Worm (Caenorhabditis elegans): ENCODE data around the gene irld-20.

Gene irld-20

ce11 chrIII:12750831-12751230, at the start of gene irld-20, which contains the start of gene irld-60:
TSS of gene irld-20 (plus strand) at chrIII:12751109.
TSS of gene irld-60 (minus strand) at chrIII:12750931.
- TF ChIP-seq tbx-7 (tag; optimal IDR thresholded peaks at IDR 0.05) = no peak
- TF ChIP-seq F13H6.1 (tag; optimal IDR thresholded peaks at IDR 0.05) = no peak

ce11 chrIII:12702375-12702774, 48.5 kb upstream of the irld-20 start:
- TF ChIP-seq ttx-3 (tag; optimal IDR thresholded peaks at IDR 0.05) (no peak), nfya-1 (tag; optimal IDR thresholded peaks at IDR 0.05) (peak; percentile 85)

- TF ChIP-seq nfya-1 (tag; optimal IDR thresholded peaks at IDR 0.05) (peak; percentile 91), ets-4 (tag; optimal IDR thresholded peaks at IDR 0.05) (no peak), lim-6 (tag; optimal IDR thresholded peaks at IDR 0.05) (no peak), pax-1 (tag; optimal IDR thresholded peaks at IDR 0.05) (no peak), ceh-45 (GFP tag; IDR thresholded peaks at IDR 0.05) (no peak), sdc-2 (tag; optimal IDR thresholded peaks at IDR 0.05) (no peak), mec-3 (tag; optimal IDR thresholded peaks at IDR 0.05; ENCODE audit: borderline replicate concordance) (no peak)
These were observed 47.7 kb upstream of the irld-20 start for ce11 chrIII:12703237-12703636.

- TF ChIP-seq fkh-6 (tag; optimal IDR thresholded peaks at IDR 0.05) (no peak), T23F11.4 (GFP tag; optimal IDR thresholded peaks at IDR 0.05) (no peak), nhr-11 (tag; optimal IDR thresholded peaks at IDR 0.05) (no peak), ref-2 (tag; optimal IDR thresholded peaks at IDR 0.05) (peak; percentile 31), ceh-22 (tag; optimal IDR thresholded peaks at IDR 0.05) (no peak), ceh-31 (tag; optimal IDR thresholded peaks at IDR 0.05) (peak; percentile 33), hlh-6 (tag; optimal IDR thresholded peaks at IDR 0.05) (no peak), fkh-10 (GFP tag; optimal IDR thresholded peaks at IDR 0.05) (no peak), ceh-18 (tag; optimal IDR thresholded peaks at IDR 0.05) (no peak), lim-6 (tag; optimal IDR thresholded peaks at IDR 0.05) (no peak), ahr-1 (tag; optimal IDR thresholded peaks at IDR 0.05) (no peak), ceh-48 (tag; optimal IDR thresholded peaks at IDR 0.05) (peak; percentile 17), nhr-232 (tag; optimal IDR thresholded peaks at IDR 0.05) (no peak), ceh-34 (tag; optimal IDR thresholded peaks at IDR 0.05) (no peak), che-1 (tag; optimal IDR thresholded peaks at IDR 0.05) (no peak), elt-2 (tag; optimal IDR thresholded peaks at IDR 0.05) (no peak), C38D4.7 (GFP tag; optimal IDR thresholded peaks at IDR 0.05) (no peak), dmd-4 (tag; optimal IDR thresholded peaks at IDR 0.05; ENCODE audit: borderline replicate concordance) (no peak), unc-42 (tag; optimal IDR thresholded peaks at IDR 0.05) (peak; percentile 72), hlh-15 (tag; optimal IDR thresholded peaks at IDR 0.05) (no peak), dve-1 (tag; optimal IDR thresholded peaks at IDR 0.05) (no peak), pha-4 (tag; optimal IDR thresholded peaks at IDR 0.05) (no peak), ceh-6 (GFP tag; optimal IDR thresholded peaks at IDR 0.05) (no peak), ceh-9 (tag; optimal IDR thresholded peaks at IDR 0.05) (no peak), pag-3 (tag; optimal IDR thresholded peaks at IDR 0.05; ENCODE audit: borderline replicate concordance) (no peak), ceh-2 (tag; optimal IDR thresholded peaks at IDR 0.05) (no peak), fax-1 (tag; optimal IDR thresholded peaks at IDR 0.05) (no peak), nfya-1 (tag; optimal IDR thresholded peaks at IDR 0.05) (peak; percentile 32), C08G9.2 (tag; optimal IDR thresholded peaks at IDR 0.05) (no peak), hlh-30 (tag; optimal IDR thresholded peaks at IDR 0.05; ENCODE audit: insufficient read depth) (no peak), ztf-16 (tag; optimal IDR thresholded peaks at IDR 0.05) (no peak), ceh-24 (tag; optimal IDR thresholded peaks at IDR 0.05) (no peak), pqm-1 (tag; optimal IDR thresholded peaks at IDR 0.05) (no peak), elt-4 (tag; optimal IDR thresholded peaks at IDR 0.05) (no peak), sox-2 (GFP tag; IDR thresholded peaks at IDR 0.05) (no peak), pat-9 (tag; optimal IDR thresholded peaks at IDR 0.05) (no peak)
These were observed 39.7 kb upstream of the irld-20 start, which contains the start of gene hut-1 for ce11 chrIII:12711217-12711616. TSS of gene hut-1 (plus strand) at chrIII:12711560.

All from whole organism, late embryonic.